Fruit fly (Drosophila melanogaster) whole organism, embryonic: Measurements from ENCODE around the gene DNAlig4.

Experiments used
- Blimp-1 ChIP-seq: fragments of 200-800 bp; sonication (Bioruptor generic); optimal IDR thresholded peaks from 3 replicates; lab custom pipeline; 2018; ENCODE audit warnings: missing biosample characterization, missing genetic modification characterization, mild to moderate bottlenecking, moderate library complexity, missing genetic modification reagents
- CG10565 ChIP-seq: fragments of 200-800 bp; sonication (Bioruptor generic); optimal IDR thresholded peaks from 3 replicates; lab custom pipeline; 2016; ENCODE audit warnings: missing biosample characterization, mild to moderate bottlenecking, missing genetic modification characterization
- CG13296 ChIP-seq: fragments of 200-800 bp; sonication (Bioruptor generic); optimal IDR thresholded peaks from 3 replicates; lab custom pipeline; 2018; ENCODE audit warnings: missing biosample characterization, mild to moderate bottlenecking, missing genetic modification characterization
- CG13624 ChIP-seq: fragments of 200-800 bp; sonication (Bioruptor generic); optimal IDR thresholded peaks from 2 replicates; lab custom pipeline; 2016; ENCODE audit warnings: missing biosample characterization, missing genetic modification characterization
- CG15011 ChIP-seq: fragments of 200-800 bp; sonication (Bioruptor generic); optimal IDR thresholded peaks from 3 replicates; lab custom pipeline; 2018; ENCODE audit warnings: missing biosample characterization, mild to moderate bottlenecking, missing genetic modification characterization
- CG1529 ChIP-seq: fragments of 200-800 bp; sonication (Bioruptor generic); optimal IDR thresholded peaks from 3 replicates; lab custom pipeline; 2018; ENCODE audit warnings: missing biosample characterization, missing genetic modification characterization
- CG17612 ChIP-seq: fragments of 200-800 bp; sonication (Bioruptor generic); IDR thresholded peaks from 2 replicates; pipeline ENCODE4 v1.3.6; 2022; ENCODE audit warnings: missing biosample characterization, missing genetic modification characterization
- CG1832 ChIP-seq: fragments of 200-800 bp; sonication (Bioruptor generic); optimal IDR thresholded peaks from 2 replicates; lab custom pipeline; 2017; ENCODE audit warnings: missing biosample characterization, mild to moderate bottlenecking, missing genetic modification characterization, inconsistent platforms
- CG2678 ChIP-seq: fragments of 200-800 bp; sonication (Bioruptor generic); optimal IDR thresholded peaks from 3 replicates; lab custom pipeline; 2019; ENCODE audit warnings: missing biosample characterization, mild to moderate bottlenecking, missing genetic modification characterization, moderate library complexity
- CG2875 ChIP-seq: fragments of 200-800 bp; sonication (Bioruptor generic); optimal IDR thresholded peaks from 2 replicates; lab custom pipeline; 2017; ENCODE audit warnings: missing biosample characterization, mild to moderate bottlenecking, missing genetic modification characterization, missing genetic modification reagents
- CG32532 ChIP-seq: fragments of 200-800 bp; sonication (Bioruptor generic); IDR thresholded peaks from 2 replicates; pipeline ENCODE4 v1.3.6; 2022; ENCODE audit warnings: missing biosample characterization, missing genetic modification characterization
- CG3407 ChIP-seq: fragments of 200-800 bp; sonication (Bioruptor generic); optimal IDR thresholded peaks from 2 replicates; lab custom pipeline; 2018; ENCODE audit warnings: missing biosample characterization, mild to moderate bottlenecking, missing genetic modification characterization
- CG42726 ChIP-seq: fragments of 200-800 bp; sonication (Bioruptor generic); IDR thresholded peaks from 2 replicates; pipeline ENCODE4 v1.3.6; 2022; ENCODE audit warnings: missing biosample characterization, missing genetic modification characterization; ENCODE audit not compliant: partially characterized antibody
- CG4328 ChIP-seq: fragments of 200-800 bp; sonication (Bioruptor generic); optimal IDR thresholded peaks from 3 replicates; lab custom pipeline; 2017; ENCODE audit warnings: missing biosample characterization, missing genetic modification reagents, missing genetic modification characterization
- CG8388 ChIP-seq: fragments of 200-800 bp; sonication (Bioruptor generic); optimal IDR thresholded peaks from 2 replicates; lab custom pipeline; 2019; ENCODE audit warnings: missing biosample characterization, mild to moderate bottlenecking, missing genetic modification characterization, moderate library complexity
- CG8924 ChIP-seq: fragments of 200-800 bp; optimal IDR thresholded peaks from 3 replicates; lab custom pipeline; 2019; ENCODE audit warnings: missing biosample characterization, mild to moderate bottlenecking, missing genetic modification characterization, moderate library complexity
- CG9609 ChIP-seq: fragments of 200-800 bp; sonication (Bioruptor generic); optimal IDR thresholded peaks from 3 replicates; lab custom pipeline; 2016; ENCODE audit warnings: missing biosample characterization, missing genetic modification characterization
- CG9876 ChIP-seq: fragments of 200-800 bp; sonication (Bioruptor generic); optimal IDR thresholded peaks from 2 replicates; lab custom pipeline; 2016; ENCODE audit warnings: missing biosample characterization, missing genetic modification characterization
- Fer2 ChIP-seq: fragments of 200-800 bp; sonication (Bioruptor generic); optimal IDR thresholded peaks from 2 replicates; lab custom pipeline; 2018; ENCODE audit warnings: missing biosample characterization, mild to moderate bottlenecking, missing genetic modification characterization, moderate library complexity
- Fer3 ChIP-seq: fragments of 200-800 bp; sonication (Bioruptor generic); optimal IDR thresholded peaks from 2 replicates; lab custom pipeline; 2018; ENCODE audit warnings: missing biosample characterization, mild to moderate bottlenecking, missing genetic modification characterization, moderate library complexity
- HHEX ChIP-seq: fragments of 200-800 bp; sonication (Bioruptor generic); optimal IDR thresholded peaks from 3 replicates; lab custom pipeline; 2017; ENCODE audit warnings: missing biosample characterization, mild to moderate bottlenecking, missing genetic modification characterization, missing genetic modification reagents
- Hey ChIP-seq: fragments of 200-800 bp; sonication (Bioruptor generic); optimal IDR thresholded peaks from 3 replicates; lab custom pipeline; 2018; ENCODE audit warnings: missing biosample characterization, mild to moderate bottlenecking, missing genetic modification characterization
- Hmx ChIP-seq: fragments of 200-800 bp; sonication (Bioruptor generic); optimal IDR thresholded peaks from 2 replicates; lab custom pipeline; 2016; ENCODE audit warnings: missing biosample characterization, missing genetic modification characterization
- Hr39 ChIP-seq: fragments of >200 bp; optimal IDR thresholded peaks from 2 replicates; lab custom pipeline; 2017
- Lim3 ChIP-seq: fragments of 200-800 bp; sonication (Bioruptor generic); IDR thresholded peaks from 2 replicates; pipeline ENCODE4 v1.3.6; 2022; ENCODE audit warnings: missing biosample characterization, missing genetic modification characterization
- Lpt ChIP-seq: fragments of >200 bp; optimal IDR thresholded peaks from 2 replicates; lab custom pipeline; 2018; ENCODE audit warnings: missing biosample characterization, missing genetic modification characterization
- MTF-1 ChIP-seq: fragments of 200-800 bp; sonication (Bioruptor generic); optimal IDR thresholded peaks from 2 replicates; lab custom pipeline; 2018; ENCODE audit warnings: missing biosample characterization, mild to moderate bottlenecking, missing genetic modification characterization, borderline replicate concordance
- Taf1 ChIP-seq: fragments of 200-800 bp; sonication (Bioruptor generic); IDR thresholded peaks from 2 replicates; pipeline ENCODE4 v1.3.6; 2022; ENCODE audit warnings: missing biosample characterization, missing genetic modification characterization
- ato ChIP-seq: fragments of 200-800 bp; sonication (Bioruptor generic); IDR thresholded peaks from 2 replicates; pipeline ENCODE4 v1.3.6; 2022; ENCODE audit warnings: missing biosample characterization, missing genetic modification characterization; ENCODE audit not compliant: partially characterized antibody
- cato ChIP-seq: fragments of 200-800 bp; sonication (Bioruptor generic); optimal IDR thresholded peaks from 2 replicates; lab custom pipeline; 2016; ENCODE audit warnings: missing biosample characterization, missing genetic modification characterization, borderline replicate concordance
- cg ChIP-seq: fragments of 200-800 bp; sonication (Bioruptor generic); optimal IDR thresholded peaks from 3 replicates; lab custom pipeline; 2019; ENCODE audit warnings: missing biosample characterization, mild to moderate bottlenecking, missing genetic modification characterization, moderate library complexity
- chn ChIP-seq: fragments of 200-800 bp; sonication (Bioruptor generic); optimal IDR thresholded peaks from 2 replicates; lab custom pipeline; 2016; ENCODE audit warnings: missing biosample characterization, missing genetic modification characterization
- da ChIP-seq: fragments of 200-800 bp; sonication (Bioruptor generic); optimal IDR thresholded peaks from 2 replicates; lab custom pipeline; 2016; ENCODE audit warnings: missing biosample characterization, missing genetic modification characterization
- dmrt99B ChIP-seq: fragments of 200-800 bp; sonication (Bioruptor generic); optimal IDR thresholded peaks from 2 replicates; lab custom pipeline; 2018; ENCODE audit warnings: missing biosample characterization, mild to moderate bottlenecking, missing genetic modification characterization, moderate library complexity
- ewg ChIP-seq: fragments of 200-800 bp; sonication (Bioruptor generic); optimal IDR thresholded peaks from 3 replicates; lab custom pipeline; 2017; ENCODE audit warnings: mild to moderate bottlenecking, missing biosample characterization, missing genetic modification reagents, missing genetic modification characterization
- ham ChIP-seq: fragments of 200-800 bp; sonication (Bioruptor generic); IDR thresholded peaks from 2 replicates; pipeline ENCODE4 v1.3.6; 2022; ENCODE audit warnings: missing biosample characterization, missing genetic modification characterization
- jigr1 ChIP-seq: fragments of 200-800 bp; sonication (Bioruptor generic); IDR thresholded peaks from 3 replicates; pipeline ENCODE4 v1.3.6; 2022; ENCODE audit warnings: missing biosample characterization, missing genetic modification characterization
- jumu ChIP-seq: fragments of 200-800 bp; sonication (Bioruptor generic); optimal IDR thresholded peaks from 3 replicates; lab custom pipeline; 2016; ENCODE audit warnings: missing biosample characterization, missing genetic modification characterization
- luna ChIP-seq: fragments of 200-800 bp; sonication (Bioruptor generic); optimal IDR thresholded peaks from 2 replicates; lab custom pipeline; 2016; ENCODE audit warnings: missing biosample characterization, missing genetic modification characterization
- mam ChIP-seq: fragments of 200-800 bp; sonication (Bioruptor generic); optimal IDR thresholded peaks from 3 replicates; lab custom pipeline; 2016; ENCODE audit warnings: missing biosample characterization, missing genetic modification characterization
- nerfin-1 ChIP-seq: fragments of 200-800 bp; sonication (Bioruptor generic); optimal IDR thresholded peaks from 3 replicates; lab custom pipeline; 2019; ENCODE audit warnings: missing biosample characterization, mild to moderate bottlenecking, missing genetic modification characterization, moderate library complexity
- nmo ChIP-seq: fragments of 200-800 bp; sonication (Bioruptor generic); optimal IDR thresholded peaks from 2 replicates; lab custom pipeline; 2018; ENCODE audit warnings: missing biosample characterization, mild to moderate bottlenecking, missing genetic modification characterization, moderate library complexity
- nom ChIP-seq: fragments of 200-800 bp; sonication (Bioruptor generic); optimal IDR thresholded peaks from 2 replicates; lab custom pipeline; 2017; ENCODE audit warnings: missing biosample characterization, missing genetic modification characterization, mild to moderate bottlenecking, moderate library complexity, missing genetic modification reagents
- otp ChIP-seq: fragments of 200-800 bp; sonication (Bioruptor generic); IDR thresholded peaks from 3 replicates; pipeline ENCODE4, ENCODE4 v1.3.6; 2022; ENCODE audit warnings: missing biosample characterization, missing genetic modification characterization
- pfk ChIP-seq: fragments of 200-800 bp; sonication (Bioruptor generic); optimal IDR thresholded peaks from 2 replicates; lab custom pipeline; 2018; ENCODE audit warnings: missing biosample characterization, mild to moderate bottlenecking, missing genetic modification characterization, moderate library complexity
- seq ChIP-seq: fragments of 200-800 bp; sonication (Bioruptor generic); IDR thresholded peaks from 2 replicates; pipeline ENCODE4 v1.3.6; 2022; ENCODE audit warnings: missing biosample characterization, missing genetic modification characterization
- so ChIP-seq: fragments of 200-800 bp; sonication (Bioruptor generic); IDR thresholded peaks from 3 replicates; pipeline ENCODE4 v1.3.6; 2022; ENCODE audit warnings: missing biosample characterization, missing genetic modification characterization
- sr ChIP-seq: fragments of 200-800 bp; sonication (Bioruptor generic); IDR thresholded peaks from 3 replicates; pipeline ENCODE4 v1.3.6; 2022; ENCODE audit warnings: missing biosample characterization, missing genetic modification characterization
- sug ChIP-seq: fragments of 200-800 bp; optimal IDR thresholded peaks from 2 replicates; lab custom pipeline; 2019; ENCODE audit warnings: missing biosample characterization, mild to moderate bottlenecking, missing genetic modification characterization, moderate library complexity
- trem ChIP-seq: fragments of 200-800 bp; optimal IDR thresholded peaks from 3 replicates; lab custom pipeline; 2019; ENCODE audit warnings: missing biosample characterization, mild to moderate bottlenecking, missing genetic modification characterization, moderate library complexity
- usp ChIP-seq: fragments of >200 bp; optimal IDR thresholded peaks from 2 replicates; lab custom pipeline; 2017; ENCODE audit warnings: missing biosample characterization, missing genetic modification characterization

The DNAlig4 gene

DNA sequence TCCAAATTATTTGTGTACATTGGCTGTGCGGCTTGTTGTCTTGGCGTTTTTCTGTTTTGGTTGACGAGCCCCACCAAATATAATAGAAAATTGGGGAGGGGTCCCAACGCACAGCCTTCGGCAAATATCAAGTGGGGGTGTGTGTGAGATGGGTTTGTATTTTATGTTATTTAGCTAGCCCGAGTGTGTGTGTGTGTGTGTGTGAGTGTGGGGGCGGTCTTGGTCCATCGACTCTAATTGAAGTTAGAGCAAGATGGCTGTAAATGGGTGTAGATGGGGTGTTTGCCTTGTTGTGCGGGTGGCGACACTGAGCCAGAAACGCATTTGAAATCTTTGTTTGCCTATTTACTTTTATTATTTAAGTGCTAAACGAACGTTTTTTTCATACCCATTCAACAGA, 35.0 kb downstream of the DNAlig4 start (continued):
- peak; percentile 3 for TF ChIP-seq CG2875 (GFP tag; lab: Kevin White, UChicago)
- TF ChIP-seq ato (GFP tag; lab: Robert Waterston, UW), result no peak
- no peak for TF ChIP-seq Lim3
- no peak for TF ChIP-seq CG10565 (GFP tag; lab: Kevin White, UChicago)
- TF ChIP-seq da, result no peak
- TF ChIP-seq Taf1 (GFP tag; lab: Robert Waterston, UW), result no peak
- TF ChIP-seq jumu (GFP tag; lab: Kevin White, UChicago), result no peak
- no peak for TF ChIP-seq otp (GFP tag; lab: Robert Waterston, UW)
- TF ChIP-seq CG13624 (GFP tag; lab: Kevin White, UChicago), result no peak
- TF ChIP-seq CG8388 (GFP tag; lab: Kevin White, UChicago), result no peak
- TF ChIP-seq nom (GFP tag; lab: Kevin White, UChicago), result no peak
- TF ChIP-seq MTF-1 (GFP tag; lab: Kevin White, UChicago), result no peak
- TF ChIP-seq Lpt (GFP tag; lab: Kevin White, UChicago), result no peak
- no peak for TF ChIP-seq CG1832 (GFP tag; lab: Kevin White, UChicago)
- no peak for TF ChIP-seq Hr39 (lab: Kevin White, UChicago)
- no peak for TF ChIP-seq mam
- no peak for TF ChIP-seq jigr1 (GFP tag; lab: Robert Waterston, UW)
- 0 out of 2 replicates have a peak, but pooled peaks have one; percentile 24 for TF ChIP-seq CG32532 (GFP tag; lab: Robert Waterston, UW)
- peak; percentile 29 for TF ChIP-seq dmrt99B (tag; lab: Kevin White, UChicago)
- TF ChIP-seq usp (GFP tag; lab: Kevin White, UChicago), result no peak
- TF ChIP-seq CG3407 (GFP tag; lab: Kevin White, UChicago), result peak; percentile 10
- no peak for TF ChIP-seq luna (GFP tag; lab: Kevin White, UChicago)
- TF ChIP-seq ewg (GFP tag; lab: Kevin White, UChicago), result no peak
- TF ChIP-seq trem (tag; lab: Kevin White, UChicago), result no peak
- peak; percentile 73; the same call in 2 of the 3 replicates for TF ChIP-seq sr (GFP tag; lab: Robert Waterston, UW)
- TF ChIP-seq cg (GFP tag; lab: Kevin White, UChicago), result peak; percentile 42
- no peak for TF ChIP-seq ham (GFP tag; lab: Robert Waterston, UW)
- TF ChIP-seq sug (tag; lab: Kevin White, UChicago), result peak; percentile 19
- TF ChIP-seq CG4328 (GFP tag; lab: Kevin White, UChicago), result no peak
- TF ChIP-seq pfk (GFP tag; lab: Kevin White, UChicago), result no peak
- TF ChIP-seq Hey (tag; lab: Kevin White, UChicago), result no peak
- TF ChIP-seq Fer2 (tag; lab: Kevin White, UChicago), result no peak
- TF ChIP-seq seq (GFP tag; lab: Robert Waterston, UW), result peak; percentile 37; the same call in 1 of the 2 replicates
- peak; percentile 25 for TF ChIP-seq CG15011 (GFP tag; lab: Kevin White, UChicago)
- no peak for TF ChIP-seq CG2678 (tag; lab: Kevin White, UChicago)
- TF ChIP-seq chn (GFP tag; lab: Kevin White, UChicago), result no peak
- no peak for TF ChIP-seq nmo (GFP tag; lab: Kevin White, UChicago)
- TF ChIP-seq Fer3 (tag; lab: Kevin White, UChicago), result peak; percentile 9
- TF ChIP-seq CG9876 (GFP tag; lab: Kevin White, UChicago), result no peak
- TF ChIP-seq HHEX (GFP tag; lab: Kevin White, UChicago), result no peak
- no peak for TF ChIP-seq Hmx
- no peak for TF ChIP-seq CG17612 (GFP tag; lab: Robert Waterston, UW)
- TF ChIP-seq cato, result no peak
- TF ChIP-seq CG42726 (GFP tag; lab: Robert Waterston, UW), result no peak
- no peak for TF ChIP-seq CG9609 (GFP tag; lab: Kevin White, UChicago)
- TF ChIP-seq nerfin-1, result no peak
- TF ChIP-seq CG13296 (GFP tag; lab: Kevin White, UChicago), result peak; percentile 17
- TF ChIP-seq Blimp-1 (GFP tag; lab: Kevin White, UChicago), result peak; percentile 27
- no peak for TF ChIP-seq CG8924
- TF ChIP-seq CG1529 (GFP tag; lab: Kevin White, UChicago), result no peak
- TF ChIP-seq so, result no peak
